Worm (Caenorhabditis elegans): ENCODE results near the gene srv-32.

ce11 chrIV:6269346-6269745 lies 12.7 kb downstream of the srv-32 start, which contains the start of gene srv-30:
- TF ChIP-seq nhr-76 (tag; optimal IDR thresholded peaks at IDR 0.05) (no peak), ceh-82 (tag; optimal IDR thresholded peaks at IDR 0.05) (no peak), jun-1 (tag; optimal IDR thresholded peaks at IDR 0.05) (no peak), nhr-25 (tag; optimal IDR thresholded peaks at IDR 0.05) (no peak), fkh-10 (GFP tag; optimal IDR thresholded peaks at IDR 0.05) (no peak)
